Fruit fly (Drosophila melanogaster) whole organism, embryonic: ENCODE measurements around the gene CG6739.

Experiments used
- Blimp-1 ChIP-seq: fragments of 200-800 bp; sonication (Bioruptor generic); optimal IDR thresholded peaks from 3 replicates; lab custom pipeline; 2018; ENCODE audit warnings: missing biosample characterization, missing genetic modification characterization, mild to moderate bottlenecking, moderate library complexity, missing genetic modification reagents
- Bteb2 ChIP-seq: fragments of 200-800 bp; sonication (Bioruptor generic); optimal IDR thresholded peaks from 2 replicates; lab custom pipeline; 2016; ENCODE audit warnings: missing biosample characterization, missing genetic modification characterization
- CG10462 ChIP-seq: fragments of 200-800 bp; sonication (Bioruptor generic); optimal IDR thresholded peaks from 2 replicates; lab custom pipeline; 2016; ENCODE audit warnings: missing biosample characterization, missing genetic modification characterization
- CG10543 ChIP-seq: fragments of 200-800 bp; sonication (Bioruptor generic); optimal IDR thresholded peaks from 3 replicates; lab custom pipeline; 2017; ENCODE audit warnings: missing biosample characterization, mild to moderate bottlenecking, missing genetic modification characterization, moderate library complexity
- CG11504 ChIP-seq: fragments of 200-800 bp; sonication (Bioruptor generic); optimal IDR thresholded peaks from 3 replicates; lab custom pipeline; 2019; ENCODE audit warnings: missing biosample characterization, mild to moderate bottlenecking, missing genetic modification characterization, moderate library complexity
- CG12104 ChIP-seq: fragments of 200-800 bp; sonication (Bioruptor generic); optimal IDR thresholded peaks from 3 replicates; lab custom pipeline; 2016; ENCODE audit warnings: missing biosample characterization, missing genetic modification characterization
- CG15601 ChIP-seq: fragments of 200-800 bp; sonication (Bioruptor generic); optimal IDR thresholded peaks from 3 replicates; lab custom pipeline; 2019; ENCODE audit warnings: missing biosample characterization, mild to moderate bottlenecking, missing genetic modification characterization, moderate library complexity
- CG15696 ChIP-seq: fragments of 200-800 bp; sonication (Bioruptor generic); optimal IDR thresholded peaks from 2 replicates; lab custom pipeline; 2019; ENCODE audit warnings: missing biosample characterization, mild to moderate bottlenecking, missing genetic modification characterization, moderate library complexity
- CG17612 ChIP-seq: fragments of 200-800 bp; sonication (Bioruptor generic); IDR thresholded peaks from 2 replicates; pipeline ENCODE4 v1.3.6; 2022; ENCODE audit warnings: missing biosample characterization, missing genetic modification characterization
- CG18011 ChIP-seq: fragments of 200-800 bp; sonication (Bioruptor generic); optimal IDR thresholded peaks from 2 replicates; lab custom pipeline; 2017; ENCODE audit warnings: missing biosample characterization, missing genetic modification characterization, mild to moderate bottlenecking, moderate library complexity, missing genotype
- CG2199 ChIP-seq: fragments of 200-800 bp; sonication (Bioruptor generic); IDR thresholded peaks from 3 replicates; pipeline ENCODE4 v1.3.6; 2022; ENCODE audit warnings: missing biosample characterization, missing genetic modification characterization
- CG6765 ChIP-seq: fragments of 200-800 bp; sonication (Bioruptor generic); optimal IDR thresholded peaks from 3 replicates; lab custom pipeline; 2017; ENCODE audit warnings: missing biosample characterization, mild to moderate bottlenecking, missing genetic modification characterization
- CG8359 ChIP-seq: fragments of 200-800 bp; sonication (Bioruptor generic); optimal IDR thresholded peaks from 2 replicates; lab custom pipeline; 2017; ENCODE audit warnings: missing biosample characterization, mild to moderate bottlenecking, missing genetic modification characterization, borderline replicate concordance
- CG8478 ChIP-seq: fragments of >200 bp; optimal IDR thresholded peaks from 2 replicates; lab custom pipeline; 2018
- CTCF ChIP-seq: fragments of 200-800 bp; sonication (Bioruptor generic); optimal IDR thresholded peaks from 2 replicates; lab custom pipeline; 2017; ENCODE audit warnings: missing biosample characterization, mild to moderate bottlenecking, missing genetic modification characterization, moderate library complexity
- Camta ChIP-seq: fragments of 200-800 bp; sonication (Bioruptor generic); optimal IDR thresholded peaks from 2 replicates; lab custom pipeline; 2016; ENCODE audit warnings: missing biosample characterization, missing genetic modification characterization
- CrebB ChIP-seq: fragments of 200-800 bp; sonication (Bioruptor generic); optimal IDR thresholded peaks from 3 replicates; lab custom pipeline; 2018; ENCODE audit warnings: missing biosample characterization, mild to moderate bottlenecking, missing genetic modification characterization
- Dip2 ChIP-seq: fragments of 200-800 bp; sonication (Bioruptor generic); IDR thresholded peaks from 2 replicates; pipeline ENCODE4 v1.3.6; 2022; ENCODE audit warnings: missing biosample characterization, missing genetic modification characterization
- Dll ChIP-seq: fragments of 200-800 bp; sonication (Bioruptor generic); IDR thresholded peaks from 4 replicates; pipeline ENCODE4 v1.3.6; 2022; ENCODE audit warnings: missing biosample characterization, missing genetic modification characterization; ENCODE audit not compliant: partially characterized antibody
- HLHmδ ChIP-seq: fragments of 200-800 bp; sonication (Bioruptor generic); optimal IDR thresholded peaks from 2 replicates; lab custom pipeline; 2018; ENCODE audit warnings: missing biosample characterization, mild to moderate bottlenecking, missing genetic modification characterization, moderate library complexity
- Jarid2 ChIP-seq: fragments of 200-800 bp; sonication (Bioruptor generic); optimal IDR thresholded peaks from 3 replicates; lab custom pipeline; 2017; ENCODE audit warnings: mild to moderate bottlenecking, missing biosample characterization, missing genetic modification reagents, missing genetic modification characterization
- MTF-1 ChIP-seq: fragments of 200-800 bp; sonication (Bioruptor generic); optimal IDR thresholded peaks from 2 replicates; lab custom pipeline; 2018; ENCODE audit warnings: missing biosample characterization, mild to moderate bottlenecking, missing genetic modification characterization, borderline replicate concordance
- Meics ChIP-seq: fragments of 200-800 bp; sonication (Bioruptor generic); optimal IDR thresholded peaks from 2 replicates; lab custom pipeline; 2017; ENCODE audit warnings: missing biosample characterization, mild to moderate bottlenecking, missing genetic modification characterization
- Mes4 ChIP-seq: fragments of 200-800 bp; sonication (Bioruptor generic); optimal IDR thresholded peaks from 2 replicates; lab custom pipeline; 2016; ENCODE audit warnings: missing biosample characterization, missing genetic modification characterization
- Myb ChIP-seq: fragments of 200-800 bp; sonication (Bioruptor generic); optimal IDR thresholded peaks from 2 replicates; lab custom pipeline; 2016; ENCODE audit warnings: missing biosample characterization, missing genetic modification characterization
- Pdp1 ChIP-seq, 2 experiments: fragments of 200-800 bp; sonication (Bioruptor generic); optimal IDR thresholded peaks; 3 replicates each; lab custom pipeline; 2016; ENCODE audit warnings: missing biosample characterization in 2 of 2, missing genetic modification characterization in 2 of 2, mild to moderate bottlenecking in 1 of 2, moderate library complexity in 1 of 2
- Rfx ChIP-seq: fragments of 200-800 bp; sonication (Bioruptor generic); IDR thresholded peaks from 2 replicates; pipeline ENCODE4 v1.3.6; 2022; ENCODE audit warnings: missing biosample characterization, missing genetic modification characterization
- Six4 ChIP-seq: fragments of 200-800 bp; sonication (Bioruptor generic); optimal IDR thresholded peaks from 2 replicates; lab custom pipeline; 2016; ENCODE audit warnings: missing biosample characterization, missing genetic modification characterization
- Stat92E ChIP-seq, 3 experiments: fragments of >200 bp in 2 of 3; fragments of 200-800 bp in 1 of 3; sonication (Bioruptor generic) in 1 of 3; optimal IDR thresholded peaks; 2 replicates each; lab custom pipeline; 2017 to 2019; ENCODE audit warnings: missing biosample characterization in 3 of 3, missing genetic modification characterization in 3 of 3, mild to moderate bottlenecking in 1 of 3, moderate library complexity in 1 of 3
- Usf ChIP-seq: fragments of 200-800 bp; sonication (Bioruptor generic); optimal IDR thresholded peaks from 2 replicates; lab custom pipeline; 2017; ENCODE audit warnings: missing genotype, missing biosample characterization, missing genetic modification characterization
- Xrp1 ChIP-seq: fragments of 200-800 bp; sonication (Bioruptor generic); IDR thresholded peaks from 2 replicates; pipeline ENCODE4 v1.3.6; 2022; ENCODE audit warnings: missing biosample characterization, missing genetic modification characterization
- aop ChIP-seq: fragments of 200-800 bp; sonication (Bioruptor generic); IDR thresholded peaks from 2 replicates; pipeline ENCODE4 v1.3.6; 2022; ENCODE audit warnings: missing biosample characterization, missing genetic modification characterization
- bab2 ChIP-seq: fragments of 200-800 bp; sonication (Bioruptor generic); optimal IDR thresholded peaks from 2 replicates; lab custom pipeline; 2016; ENCODE audit warnings: missing biosample characterization, missing genetic modification characterization
- btn ChIP-seq: fragments of 200-800 bp; sonication (Bioruptor generic); optimal IDR thresholded peaks from 2 replicates; lab custom pipeline; 2016; ENCODE audit warnings: missing biosample characterization, missing genetic modification characterization
- cato ChIP-seq: fragments of 200-800 bp; sonication (Bioruptor generic); optimal IDR thresholded peaks from 2 replicates; lab custom pipeline; 2016; ENCODE audit warnings: missing biosample characterization, missing genetic modification characterization, borderline replicate concordance
- corto ChIP-seq: fragments of 200-800 bp; sonication (Bioruptor generic); optimal IDR thresholded peaks from 2 replicates; lab custom pipeline; 2016; ENCODE audit warnings: missing biosample characterization, mild to moderate bottlenecking, missing genetic modification characterization, moderate library complexity
- crp ChIP-seq, 2 experiments: fragments of 200-800 bp; sonication (Bioruptor generic); optimal IDR thresholded peaks; 2 replicates in 1 of 2; 3 replicates in 1 of 2; lab custom pipeline; 2017; ENCODE audit warnings: missing biosample characterization in 2 of 2, missing genetic modification characterization in 2 of 2, mild to moderate bottlenecking in 1 of 2, moderate library complexity in 1 of 2
- da ChIP-seq: fragments of 200-800 bp; sonication (Bioruptor generic); optimal IDR thresholded peaks from 2 replicates; lab custom pipeline; 2016; ENCODE audit warnings: missing biosample characterization, missing genetic modification characterization
- fu2 ChIP-seq: fragments of 200-800 bp; sonication (Bioruptor generic); optimal IDR thresholded peaks from 2 replicates; lab custom pipeline; 2016; ENCODE audit warnings: missing biosample characterization, missing genetic modification characterization
- gcm ChIP-seq: fragments of 200-800 bp; sonication (Bioruptor generic); optimal IDR thresholded peaks from 2 replicates; lab custom pipeline; 2019; ENCODE audit warnings: missing biosample characterization, mild to moderate bottlenecking, missing genetic modification characterization, moderate library complexity
- gt ChIP-seq: fragments of 200-800 bp; sonication (Bioruptor generic); IDR thresholded peaks from 2 replicates; pipeline ENCODE4 v1.3.6; 2022; ENCODE audit warnings: missing biosample characterization, missing genetic modification characterization
- hkb ChIP-seq, 2 experiments: fragments of 200-800 bp in 1 of 2; fragments of >200 bp in 1 of 2; sonication (Bioruptor generic) in 1 of 2; IDR thresholded peaks in 1 of 2; optimal IDR thresholded peaks in 1 of 2; 2 replicates each; pipeline versions ENCODE4 v1.3.6 to Lab custom; 2017 to 2022; ENCODE audit warnings: missing biosample characterization in 1 of 2, missing genetic modification characterization in 1 of 2
- luna ChIP-seq: fragments of 200-800 bp; sonication (Bioruptor generic); optimal IDR thresholded peaks from 2 replicates; lab custom pipeline; 2016; ENCODE audit warnings: missing biosample characterization, missing genetic modification characterization
- mirr ChIP-seq: fragments of 200-800 bp; sonication (Bioruptor generic); optimal IDR thresholded peaks from 3 replicates; lab custom pipeline; 2018; ENCODE audit warnings: missing biosample characterization, mild to moderate bottlenecking, missing genetic modification characterization
- nerfin-2 ChIP-seq: fragments of 200-800 bp; sonication (Bioruptor generic); IDR thresholded peaks from 2 replicates; pipeline ENCODE4 v1.3.6; 2022; ENCODE audit warnings: missing biosample characterization, missing genetic modification characterization; ENCODE audit not compliant: partially characterized antibody
- onecut ChIP-seq: fragments of 200-800 bp; sonication (Bioruptor generic); IDR thresholded peaks from 2 replicates; pipeline ENCODE4 v1.3.6; 2022; ENCODE audit warnings: missing biosample characterization, missing genetic modification characterization
- slbo ChIP-seq: fragments of 200-800 bp; sonication (Bioruptor generic); IDR thresholded peaks from 2 replicates; pipeline ENCODE4 v1.3.6; 2022; ENCODE audit warnings: missing biosample characterization, missing genetic modification characterization
- stwl ChIP-seq: fragments of 200-800 bp; sonication (Bioruptor generic); optimal IDR thresholded peaks from 3 replicates; lab custom pipeline; 2018; ENCODE audit warnings: missing biosample characterization, mild to moderate bottlenecking, missing genetic modification characterization, moderate library complexity
- unpg ChIP-seq: fragments of 200-800 bp; sonication (Bioruptor generic); optimal IDR thresholded peaks from 3 replicates; lab custom pipeline; 2018; ENCODE audit warnings: missing biosample characterization, mild to moderate bottlenecking, missing genetic modification characterization, moderate library complexity
- wor ChIP-seq: fragments of 200-800 bp; sonication (Bioruptor generic); IDR thresholded peaks from 2 replicates; pipeline ENCODE4 v1.3.6; 2022; ENCODE audit warnings: missing biosample characterization, missing genetic modification characterization
- z ChIP-seq: fragments of 200-800 bp; sonication (Bioruptor generic); IDR thresholded peaks from 3 replicates; pipeline ENCODE4 v1.3.6; 2022; ENCODE audit warnings: missing biosample characterization, missing genetic modification characterization

The CG6739 gene

DNA sequence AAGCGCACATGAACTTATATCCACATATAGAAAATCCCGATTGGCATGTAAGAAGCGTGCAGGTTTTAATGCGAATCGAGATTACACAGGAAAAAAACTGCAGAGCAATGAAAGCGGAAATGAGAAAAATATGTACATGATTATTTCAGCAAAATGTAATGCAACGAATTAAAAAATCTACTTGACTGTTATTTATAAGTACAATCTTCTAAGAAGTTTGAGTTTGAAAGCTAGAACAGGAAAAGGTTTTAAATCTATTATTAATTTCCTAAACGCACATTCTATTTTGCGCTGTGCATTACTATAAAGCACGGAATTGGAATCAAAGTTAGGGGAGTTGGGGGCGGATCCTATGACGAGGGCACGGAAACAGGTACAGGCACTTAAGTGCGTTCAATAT is 6.3 kb upstream of the CG6739 start (continued):
- TF ChIP-seq nerfin-2 (no peak), CG17612 (GFP tag; lab: Robert Waterston, UW) (no peak), hkb (optimal IDR thresholded peaks at IDR 0.05; lab: Kevin White, UChicago) (no peak), hkb (GFP tag; IDR thresholded peaks at IDR 0.05; lab: Robert Waterston, UW) (no peak), Meics (peak; percentile 58), gcm (no peak), Dll (no peak), Bteb2 (GFP tag; lab: Kevin White, UChicago) (no peak), bab2 (GFP tag; lab: Kevin White, UChicago) (no peak), crp (GFP tag; optimal IDR thresholded peaks at IDR 0.05; lab: Kevin White, UChicago) (no peak), unpg (GFP tag; lab: Kevin White, UChicago) (peak; percentile 43), onecut (no peak), CG11504 (tag; lab: Kevin White, UChicago) (peak; percentile 44), corto (no peak), Jarid2 (GFP tag; lab: Kevin White, UChicago) (no peak), CG15601 (tag; lab: Kevin White, UChicago) (no peak), Dip2 (GFP tag; lab: Robert Waterston, UW) (no peak), btn (no peak), CG8359 (no peak), cato (GFP tag; lab: Kevin White, UChicago) (no peak), MTF-1 (no peak), CG12104 (no peak), luna (GFP tag; lab: Kevin White, UChicago) (no peak), gt (GFP tag; lab: Robert Waterston, UW) (no peak), CG8478 (lab: Kevin White, UChicago) (no peak), CG2199 (GFP tag; lab: Robert Waterston, UW) (no peak), fu2 (GFP tag; lab: Kevin White, UChicago) (peak; percentile 13), CTCF (GFP tag; lab: Kevin White, UChicago) (no peak), CG10543 (GFP tag; lab: Kevin White, UChicago) (no peak), CG15696 (no peak), Xrp1 (GFP tag; lab: Robert Waterston, UW) (peak; percentile 29; the same call in 1 of the 2 replicates), Mes4 (GFP tag; lab: Kevin White, UChicago) (no peak), Pdp1 (GFP tag; optimal IDR thresholded peaks at IDR 0.05; lab: Kevin White, UChicago) (no peak), Camta (no peak), wor (GFP tag; lab: Robert Waterston, UW) (no peak), CG10462 (no peak), CG6765 (GFP tag; lab: Kevin White, UChicago) (no peak), Blimp-1 (no peak), Rfx (GFP tag; lab: Robert Waterston, UW) (peak; percentile 65), stwl (tag; lab: Kevin White, UChicago) (no peak), CrebB (tag; lab: Kevin White, UChicago) (no peak), HLHmδ (GFP tag; lab: Kevin White, UChicago) (no peak), Six4 (GFP tag; lab: Kevin White, UChicago) (no peak), z (GFP tag; lab: Robert Waterston, UW) (no peak), da (GFP tag; lab: Kevin White, UChicago) (no peak), Stat92E (GFP tag; optimal IDR thresholded peaks at IDR 0.05; lab: Kevin White, UChicago) (no peak), aop (GFP tag; lab: Robert Waterston, UW) (no peak), mirr (no peak), Myb (peak; percentile 5), slbo (peak; percentile 59), CG18011 (GFP tag; lab: Kevin White, UChicago) (no peak), Usf (no peak)
